Fruit fly (Drosophila melanogaster): ENCODE data around the gene Pect.

Gene Pect

dm6 chr2L:13205256-13205655, 1.7 kb downstream of the Pect start (continued):
- TF ChIP-seq CG6854 (GFP tag; optimal IDR thresholded peaks at IDR 0.05) (peak; percentile 63), Tbp (GFP tag; optimal IDR thresholded peaks at IDR 0.05) (no peak), Hand (GFP tag; optimal IDR thresholded peaks at IDR 0.05) (peak; percentile 71), Ets65A (GFP tag) (no peak), gce (GFP tag; IDR thresholded peaks at IDR 0.05) (peak; percentile 70; the same call in 2 of the 3 replicates), btn (GFP tag; optimal IDR thresholded peaks at IDR 0.05) (no peak), CG14710 (tag; optimal IDR thresholded peaks at IDR 0.05) (peak; percentile 24), Pdp1 (GFP tag; optimal IDR thresholded peaks at IDR 0.05) (peak in 1 of 2 experiments; percentile 46), Jarid2 (GFP tag; optimal IDR thresholded peaks at IDR 0.05) (no peak), YL-1 (GFP tag; optimal IDR thresholded peaks at IDR 0.05) (peak; percentile 2), CG14441 (GFP tag; IDR thresholded peaks at IDR 0.05) (0 out of 2 replicates have a peak, but pooled peaks have one; percentile 3), NFAT (GFP tag; IDR thresholded peaks at IDR 0.05) (no peak), lab (GFP tag; optimal IDR thresholded peaks at IDR 0.05) (peak; percentile 17), inv (GFP tag; IDR thresholded peaks at IDR 0.05; ENCODE audit: partially characterized antibody) (no peak), CG7786 (GFP tag; optimal IDR thresholded peaks at IDR 0.05) (peak; percentile 6), ssp (GFP tag; IDR thresholded peaks at IDR 0.05) (no peak), CG1529 (GFP tag; optimal IDR thresholded peaks at IDR 0.05) (no peak), D19B (GFP tag; optimal IDR thresholded peaks at IDR 0.05) (no peak), Nf-YC (tag; optimal IDR thresholded peaks at IDR 0.05) (peak; percentile 38), CG2202 (tag; optimal IDR thresholded peaks at IDR 0.05) (peak; percentile 3), schlank (tag; optimal IDR thresholded peaks at IDR 0.05) (no peak), Gsc (GFP tag; IDR thresholded peaks at IDR 0.05) (no peak), lilli (GFP tag; optimal IDR thresholded peaks at IDR 0.05) (no peak), Six4 (GFP tag; optimal IDR thresholded peaks at IDR 0.05) (no peak), h (optimal IDR thresholded peaks at IDR 0.05) (no peak), Myb (GFP tag; optimal IDR thresholded peaks at IDR 0.05) (no peak), phol (tag; optimal IDR thresholded peaks at IDR 0.05) (no peak), CTCF (GFP tag; optimal IDR thresholded peaks at IDR 0.05) (no peak), CG17912 (GFP tag; optimal IDR thresholded peaks at IDR 0.05) (peak; percentile 41), CG3281 (GFP tag; optimal IDR thresholded peaks at IDR 0.05) (no peak), Fer2 (tag; optimal IDR thresholded peaks at IDR 0.05) (no peak), otp (GFP tag; IDR thresholded peaks at IDR 0.05) (peak; percentile 60; the same call in 1 of the 3 replicates), CG11696 (GFP tag; IDR thresholded peaks at IDR 0.05) (no peak), B-H1 (GFP tag; IDR thresholded peaks at IDR 0.05) (no peak; the same call in 2 of the 3 replicates), Rx (GFP tag; IDR thresholded peaks at IDR 0.05) (no peak), CG12744 (GFP tag; optimal IDR thresholded peaks at IDR 0.05) (peak; percentile 20), odd (GFP tag; optimal IDR thresholded peaks at IDR 0.05) (peak; percentile 6), CkIIα-i1 (GFP tag; IDR thresholded peaks at IDR 0.05) (no peak), unc-4 (GFP tag; IDR thresholded peaks at IDR 0.05; ENCODE audit: partially characterized antibody) (no peak), crc (GFP tag; optimal IDR thresholded peaks at IDR 0.05) (no peak), crol (GFP tag; IDR thresholded peaks at IDR 0.05) (peak; percentile 81), CG11398 (GFP tag; optimal IDR thresholded peaks at IDR 0.05) (peak; percentile 53), CG4424 (GFP tag; optimal IDR thresholded peaks at IDR 0.05) (no peak), B-H2 (GFP tag; optimal IDR thresholded peaks at IDR 0.05) (peak; percentile 43), tgo (GFP tag; IDR thresholded peaks at IDR 0.05) (no peak), chn (GFP tag; optimal IDR thresholded peaks at IDR 0.05) (no peak), CG17328 (GFP tag; IDR thresholded peaks at IDR 0.05) (peak; percentile 52; the same call in 1 of the 2 replicates), her (GFP tag; optimal IDR thresholded peaks at IDR 0.05) (no peak), p53 (GFP tag; optimal IDR thresholded peaks at IDR 0.05) (peak; percentile 25), CG5180 (GFP tag; optimal IDR thresholded peaks at IDR 0.05) (peak; percentile 38), CG15479 (GFP tag; optimal IDR thresholded peaks at IDR 0.05) (peak; percentile 12), hb (GFP tag; IDR thresholded peaks at IDR 0.05; ENCODE audit: partially characterized antibody) (no peak), CG31365 (tag; optimal IDR thresholded peaks at IDR 0.05) (peak; percentile 41)

Data from whole organism, embryonic.